Fruit fly (Drosophila melanogaster) whole organism, embryonic: ENCODE data around the gene CG31029.
A peak's percentile ranks its signal among the peaks of the same experiment; 100 is the strongest.

Experiments used
- CG13287 ChIP-seq: fragments of 200-800 bp; sonication (Bioruptor generic); IDR thresholded peaks from 2 replicates; pipeline ENCODE4 v1.3.6; 2022; ENCODE audit warnings: missing biosample characterization, missing genetic modification characterization; ENCODE audit not compliant: partially characterized antibody
- CG16815 ChIP-seq: fragments of 200-800 bp; sonication (Bioruptor generic); optimal IDR thresholded peaks from 3 replicates; lab custom pipeline; 2017; ENCODE audit warnings: missing biosample characterization, mild to moderate bottlenecking, missing genetic modification characterization
- CG2202 ChIP-seq: fragments of 200-800 bp; sonication (Bioruptor generic); optimal IDR thresholded peaks from 2 replicates; lab custom pipeline; 2018; ENCODE audit warnings: missing biosample characterization, mild to moderate bottlenecking, missing genetic modification characterization
- CG3838 ChIP-seq: fragments of 200-800 bp; sonication (Bioruptor generic); optimal IDR thresholded peaks from 3 replicates; lab custom pipeline; 2016; ENCODE audit warnings: missing biosample characterization, missing genetic modification characterization
- CG4707 ChIP-seq: fragments of 200-800 bp; sonication (Bioruptor generic); optimal IDR thresholded peaks from 2 replicates; lab custom pipeline; 2018; ENCODE audit warnings: missing biosample characterization, mild to moderate bottlenecking, missing genetic modification characterization, moderate library complexity
- Deaf1 ChIP-seq: fragments of 200-800 bp; optimal IDR thresholded peaks from 3 replicates; lab custom pipeline; 2019; ENCODE audit warnings: missing biosample characterization, mild to moderate bottlenecking, missing genetic modification characterization, moderate library complexity
- HLHmδ ChIP-seq: fragments of 200-800 bp; sonication (Bioruptor generic); optimal IDR thresholded peaks from 2 replicates; lab custom pipeline; 2018; ENCODE audit warnings: missing biosample characterization, mild to moderate bottlenecking, missing genetic modification characterization, moderate library complexity
- MBD-R2 ChIP-seq: fragments of 200-800 bp; sonication (Bioruptor generic); IDR thresholded peaks from 2 replicates; pipeline ENCODE4 v1.3.6; 2022; ENCODE audit warnings: missing biosample characterization, missing genetic modification characterization
- Optix ChIP-seq: fragments of 200-800 bp; sonication (Bioruptor generic); IDR thresholded peaks from 3 replicates; pipeline ENCODE4 v1.3.6; 2022; ENCODE audit warnings: missing biosample characterization, missing genetic modification characterization
- bowl ChIP-seq: fragments of 200-800 bp; sonication (Bioruptor generic); IDR thresholded peaks from 2 replicates; pipeline ENCODE4 v1.3.6; 2022; ENCODE audit warnings: missing biosample characterization, missing genetic modification characterization
- h ChIP-seq: fragments of >200 bp; optimal IDR thresholded peaks from 2 replicates; lab custom pipeline; 2017
- pan ChIP-seq, 4 experiments: fragments of >200 bp in 3 of 4; fragments of 200-800 bp in 1 of 4; sonication (Bioruptor generic) in 1 of 4; optimal IDR thresholded peaks in 3 of 4; IDR thresholded peaks in 1 of 4; 2 replicates each; pipeline versions ENCODE4 v1.3.6 to Lab custom; 2017 to 2022; ENCODE audit warnings: missing biosample characterization in 2 of 4, missing genetic modification characterization in 2 of 4, mixed read lengths in 1 of 4
- sob ChIP-seq: fragments of 200-800 bp; sonication (Bioruptor generic); IDR thresholded peaks from 2 replicates; pipeline ENCODE4 v1.3.6; 2022; ENCODE audit warnings: missing biosample characterization, missing genetic modification characterization

- TF ChIP-seq h (lab: Kevin White, UChicago) (no peak), HLHmδ (GFP tag; lab: Kevin White, UChicago) (no peak), pan (optimal IDR thresholded peaks at IDR 0.05; lab: Kevin White, UChicago) (no peak), pan (GFP tag; optimal IDR thresholded peaks at IDR 0.05 in 1 of 2, IDR thresholded peaks at IDR 0.05 in 1 of 2) (no peak), CG2202 (tag; lab: Kevin White, UChicago) (no peak), sob (GFP tag; lab: Robert Waterston, UW) (no peak), CG16815 (GFP tag; lab: Kevin White, UChicago) (no peak), CG3838 (no peak), bowl (GFP tag; lab: Robert Waterston, UW) (no peak), CG13287 (GFP tag; lab: Robert Waterston, UW) (no peak), CG4707 (GFP tag; lab: Kevin White, UChicago) (no peak), Optix (GFP tag; lab: Robert Waterston, UW) (no peak), MBD-R2 (GFP tag; lab: Robert Waterston, UW) (no peak), Deaf1 (tag; lab: Kevin White, UChicago) (peak; percentile 83)
These were observed 17.3 kb upstream of the CG31029 start, which contains the start of gene AdoR for dm6 chr3R:30149506-30149905.
